Fruit fly (Drosophila melanogaster): ENCODE measurements around the gene IP3K2.

IP3K2 gene

dm6 chrX:13368149-13368548 lies 64.7 kb downstream of the IP3K2 start, which contains the start of gene dmrt11E (continued):
- TF ChIP-seq CG3995 (GFP tag; optimal IDR thresholded peaks at IDR 0.05) (no peak), dmrt99B (tag; optimal IDR thresholded peaks at IDR 0.05) (peak; percentile 78), CG1529 (GFP tag; optimal IDR thresholded peaks at IDR 0.05) (peak; percentile 56), CG7786 (GFP tag; optimal IDR thresholded peaks at IDR 0.05) (no peak), grau (tag; optimal IDR thresholded peaks at IDR 0.05) (peak; percentile 97), p53 (GFP tag; optimal IDR thresholded peaks at IDR 0.05) (no peak), CG18011 (GFP tag; optimal IDR thresholded peaks at IDR 0.05) (no peak), vfl (GFP tag; optimal IDR thresholded peaks at IDR 0.05) (no peak), CG18599 (GFP tag; optimal IDR thresholded peaks at IDR 0.05) (peak; percentile 10), twi (tag; optimal IDR thresholded peaks at IDR 0.05) (peak; percentile 76), CG2202 (tag; optimal IDR thresholded peaks at IDR 0.05) (peak; percentile 28), CG17568 (GFP tag; optimal IDR thresholded peaks at IDR 0.05) (peak; percentile 3), MESR4 (GFP tag; optimal IDR thresholded peaks at IDR 0.05) (no peak), CkIIα-i1 (GFP tag; IDR thresholded peaks at IDR 0.05) (no peak), CG10979 (tag; optimal IDR thresholded peaks at IDR 0.05) (peak; percentile 82), NC2α (GFP tag; optimal IDR thresholded peaks at IDR 0.05) (no peak), CG6791 (GFP tag; IDR thresholded peaks at IDR 0.05; ENCODE audit: partially characterized antibody) (no peak), CG17802 (tag; optimal IDR thresholded peaks at IDR 0.05) (no peak), Scr (GFP tag; IDR thresholded peaks at IDR 0.05; ENCODE audit: partially characterized antibody) (no peak), Camta (GFP tag; optimal IDR thresholded peaks at IDR 0.05) (no peak), nmo (GFP tag; optimal IDR thresholded peaks at IDR 0.05) (peak; percentile 79), CG7839 (tag; optimal IDR thresholded peaks at IDR 0.05) (peak; percentile 73), CG9609 (GFP tag; optimal IDR thresholded peaks at IDR 0.05) (no peak), fru (optimal IDR thresholded peaks at IDR 0.05) (no peak), Oaz (GFP tag; IDR thresholded peaks at IDR 0.05) (no peak), oc (tag; optimal IDR thresholded peaks at IDR 0.05) (peak; percentile 62), MBD-R2 (GFP tag; IDR thresholded peaks at IDR 0.05) (peak; percentile 18; the same call in 1 of the 2 replicates), pita (GFP tag; optimal IDR thresholded peaks at IDR 0.05) (no peak), HLH54F (GFP tag; optimal IDR thresholded peaks at IDR 0.05) (no peak), Adf1 (GFP tag; IDR thresholded peaks at IDR 0.05) (no peak), Dad (GFP tag; optimal IDR thresholded peaks at IDR 0.05) (no peak), chif (GFP tag; optimal IDR thresholded peaks at IDR 0.05) (peak in 1 of 2 experiments; percentile 23), pzg (GFP tag; optimal IDR thresholded peaks at IDR 0.05) (no peak), sr (GFP tag; IDR thresholded peaks at IDR 0.05) (no peak), CG12769 (tag; optimal IDR thresholded peaks at IDR 0.05) (no peak), Hey (tag; optimal IDR thresholded peaks at IDR 0.05) (no peak), CG17385 (GFP tag; optimal IDR thresholded peaks at IDR 0.05) (peak; percentile 43), CG2712 (tag; optimal IDR thresholded peaks at IDR 0.05) (peak; percentile 86), CG33213 (GFP tag; optimal IDR thresholded peaks at IDR 0.05) (no peak), Rfx (GFP tag; IDR thresholded peaks at IDR 0.05) (no peak), Fer2 (tag; optimal IDR thresholded peaks at IDR 0.05) (no peak), sug (tag; optimal IDR thresholded peaks at IDR 0.05) (no peak), onecut (GFP tag; IDR thresholded peaks at IDR 0.05) (0 out of 2 replicates have a peak, but pooled peaks have one; percentile 17), slp2 (GFP tag; optimal IDR thresholded peaks at IDR 0.05) (no peak), fd64A (GFP tag; optimal IDR thresholded peaks at IDR 0.05) (no peak), gsb (GFP tag; IDR thresholded peaks at IDR 0.05) (no peak), CG15269 (tag; optimal IDR thresholded peaks at IDR 0.05) (peak; percentile 55), CG15514 (GFP tag; optimal IDR thresholded peaks at IDR 0.05) (no peak), CG1024 (GFP tag; IDR thresholded peaks at IDR 0.05) (peak; percentile 54), CG10543 (GFP tag; optimal IDR thresholded peaks at IDR 0.05) (no peak), abd-A (tag; optimal IDR thresholded peaks at IDR 0.05) (no peak)

All from whole organism, embryonic.